Worm (Caenorhabditis elegans) whole organism, L4 larva: Measurements from ENCODE around the gene F35A5.1.

Source experiments
- F26F4.8 ChIP-seq: fragments of 200-800 bp; sonication (Bioruptor generic); conservative IDR thresholded peaks from 2 replicates; pipeline ENCODE4 v1.3.6; 2022; ENCODE audit warnings: missing genetic modification characterization, missing compliant biosample characterization
- T20F7.1 ChIP-seq: fragments of 200-800 bp; sonication (Bioruptor generic); optimal IDR thresholded peaks from 2 replicates; lab custom pipeline; 2018; ENCODE audit warnings: mild to moderate bottlenecking, missing genetic modification characterization, missing compliant biosample characterization
- aha-1 ChIP-seq: fragments of 150-350 bp; peaks from one replicate; lab custom pipeline; 2014; ENCODE audit warnings: missing biosample characterization, missing genetic modification characterization
- ceh-28 ChIP-seq: fragments of 150-350 bp; optimal IDR thresholded peaks from 2 replicates; lab custom pipeline; 2014; ENCODE audit warnings: missing biosample characterization, missing genetic modification reagents, missing genetic modification characterization
- ceh-62 ChIP-seq: sonication (generic microtip); optimal IDR thresholded peaks from 2 replicates; lab custom pipeline; 2017; ENCODE audit warnings: missing biosample characterization, missing genetic modification characterization
- ceh-82 ChIP-seq: sonication (generic microtip); optimal IDR thresholded peaks from 2 replicates; lab custom pipeline; 2017; ENCODE audit warnings: missing biosample characterization, missing genetic modification characterization
- cey-2 ChIP-seq: sonication (generic microtip); optimal IDR thresholded peaks from 3 replicates; lab custom pipeline; 2017; ENCODE audit warnings: missing genetic modification characterization, mild to moderate bottlenecking, missing compliant biosample characterization, antibody characterized with exemption, borderline replicate concordance; ENCODE audit not compliant: insufficient read depth
- daf-16 ChIP-seq, 3 experiments: sonication (generic microtip); optimal IDR thresholded peaks; 2 replicates each; lab custom pipeline; 2016 to 2017; ENCODE audit warnings: missing genetic modification characterization in 3 of 3, missing genetic modification reagents in 3 of 3, mild to moderate bottlenecking in 2 of 3, missing compliant biosample characterization in 2 of 3, missing biosample characterization in 1 of 3, moderate library complexity in 1 of 3
- daf-8 ChIP-seq: fragments of 200-800 bp; sonication (Bioruptor generic); IDR thresholded peaks from 2 replicates; pipeline ENCODE4 v1.3.6; 2022; ENCODE audit warnings: missing genetic modification characterization, missing compliant biosample characterization
- dmd-6 ChIP-seq: fragments of 200-800 bp; sonication (Bioruptor generic); IDR thresholded peaks from 2 replicates; pipeline ENCODE4 v1.3.6; 2022; ENCODE audit warnings: missing genetic modification reagents, missing genetic modification characterization, missing compliant biosample characterization
- dpl-1 ChIP-seq: fragments of 150-350 bp; optimal IDR thresholded peaks from 2 replicates; lab custom pipeline; 2014; ENCODE audit warnings: missing biosample characterization, missing genetic modification reagents, missing genetic modification characterization
- dve-1 ChIP-seq: sonication (generic microtip); optimal IDR thresholded peaks from 2 replicates; lab custom pipeline; 2017; ENCODE audit warnings: antibody characterized with exemption, mild to moderate bottlenecking, missing genetic modification characterization, missing compliant biosample characterization; ENCODE audit not compliant: insufficient read depth
- egl-27 ChIP-seq: sonication (generic microtip); optimal IDR thresholded peaks from 3 replicates; lab custom pipeline; 2017; ENCODE audit warnings: missing biosample characterization, missing genetic modification reagents, missing genetic modification characterization
- fkh-10 ChIP-seq: fragments of 150-350 bp; optimal IDR thresholded peaks from 2 replicates; lab custom pipeline; 2014; ENCODE audit warnings: missing biosample characterization, missing genetic modification reagents, missing genetic modification characterization
- fos-1 ChIP-seq: fragments of 150-350 bp; optimal IDR thresholded peaks from 2 replicates; lab custom pipeline; 2014; ENCODE audit warnings: missing biosample characterization, missing genetic modification characterization
- hif-1 ChIP-seq, 2 experiments: sonication (generic microtip); optimal IDR thresholded peaks; 2 replicates each; lab custom pipeline; 2016 to 2017; ENCODE audit warnings: missing compliant biosample characterization in 2 of 2, missing genetic modification characterization in 2 of 2, missing genetic modification reagents in 2 of 2, missing genotype in 2 of 2, mild to moderate bottlenecking in 1 of 2
- hlh-11 ChIP-seq: fragments of 200-800 bp; sonication (Bioruptor generic); optimal IDR thresholded peaks from 2 replicates; lab custom pipeline; 2018; ENCODE audit warnings: mild to moderate bottlenecking, missing genetic modification characterization, missing compliant biosample characterization
- hlh-30 ChIP-seq: sonication (generic microtip); optimal IDR thresholded peaks from 2 replicates; lab custom pipeline; 2017; ENCODE audit warnings: antibody characterized with exemption, mild to moderate bottlenecking, missing genetic modification characterization, missing compliant biosample characterization; ENCODE audit not compliant: insufficient read depth
- hmg-1.1 ChIP-seq: fragments of 200-800 bp; sonication (Bioruptor generic); IDR thresholded peaks from 2 replicates; pipeline ENCODE4 v1.3.6; 2022; ENCODE audit warnings: missing genetic modification reagents, missing genetic modification characterization, missing compliant biosample characterization
- lin-1 ChIP-seq: fragments of 200-800 bp; sonication (Bioruptor generic); IDR thresholded peaks from 2 replicates; pipeline ENCODE4 v1.3.6; 2022; ENCODE audit warnings: missing genetic modification reagents, missing genetic modification characterization, missing compliant biosample characterization
- lin-15B ChIP-seq: fragments of 150-350 bp; sonication (generic microtip); optimal IDR thresholded peaks from 3 replicates; lab custom pipeline; 2014; ENCODE audit warnings: missing biosample characterization, missing genetic modification characterization
- lin-29 ChIP-seq: fragments of 200-800 bp; sonication (Bioruptor generic); IDR thresholded peaks from 2 replicates; pipeline ENCODE4 v1.3.6; 2022; ENCODE audit warnings: missing genetic modification reagents, missing genetic modification characterization, missing compliant biosample characterization
- lin-38 ChIP-seq: fragments of 200-800 bp; sonication (Bioruptor generic); IDR thresholded peaks from 2 replicates; pipeline ENCODE4 v1.3.6; 2022; ENCODE audit warnings: missing genetic modification reagents, missing genetic modification characterization, missing compliant biosample characterization
- lin-39 ChIP-seq: fragments of 150-350 bp; optimal IDR thresholded peaks from 2 replicates; lab custom pipeline; 2014; ENCODE audit warnings: missing biosample characterization, missing genetic modification reagents, missing genetic modification characterization
- lsy-2 ChIP-seq, 2 experiments: fragments of 150-350 bp in 1 of 2; sonication (generic microtip) in 1 of 2; optimal IDR thresholded peaks; 2 replicates each; lab custom pipeline; 2014 to 2017; ENCODE audit warnings: missing biosample characterization in 2 of 2, missing genetic modification characterization in 2 of 2
- mdt-29 ChIP-seq: fragments of 200-800 bp; sonication (Bioruptor generic); IDR thresholded peaks from 2 replicates; pipeline ENCODE4 v1.3.6; 2022; ENCODE audit warnings: missing genetic modification reagents, missing genetic modification characterization, missing compliant biosample characterization
- mep-1 ChIP-seq: fragments of 150-350 bp; sonication (generic microtip); optimal IDR thresholded peaks from 3 replicates; lab custom pipeline; 2014; ENCODE audit warnings: missing biosample characterization, missing genetic modification characterization
- nhr-102 ChIP-seq: sonication (generic microtip); optimal IDR thresholded peaks from 2 replicates; lab custom pipeline; 2016; ENCODE audit warnings: mild to moderate bottlenecking, missing genetic modification characterization, moderate library complexity, missing compliant biosample characterization
- nhr-11 ChIP-seq: fragments of 150-350 bp; optimal IDR thresholded peaks from 2 replicates; lab custom pipeline; 2014; ENCODE audit warnings: missing biosample characterization, missing genetic modification characterization
- nhr-111 ChIP-seq: fragments of 200-800 bp; sonication (Bioruptor generic); optimal IDR thresholded peaks from 2 replicates; lab custom pipeline; 2018; ENCODE audit warnings: mild to moderate bottlenecking, missing genetic modification characterization, missing compliant biosample characterization
- nhr-42 ChIP-seq: fragments of 200-800 bp; sonication (Bioruptor generic); IDR thresholded peaks from 2 replicates; pipeline ENCODE4 v1.3.6; 2022; ENCODE audit warnings: missing genetic modification characterization, missing compliant biosample characterization
- nhr-48 ChIP-seq: sonication (generic microtip); optimal IDR thresholded peaks from 2 replicates; lab custom pipeline; 2016; ENCODE audit warnings: mild to moderate bottlenecking, missing genetic modification characterization, missing compliant biosample characterization
- nhr-76 ChIP-seq: fragments of 150-350 bp; optimal IDR thresholded peaks from 2 replicates; lab custom pipeline; 2014; ENCODE audit warnings: missing biosample characterization, missing genetic modification characterization
- nhr-77 ChIP-seq: fragments of 150-350 bp; optimal IDR thresholded peaks from 2 replicates; lab custom pipeline; 2014; ENCODE audit warnings: missing biosample characterization, missing genetic modification characterization
- php-3 ChIP-seq: fragments of 200-800 bp; sonication (Bioruptor generic); IDR thresholded peaks from 2 replicates; pipeline ENCODE4 v1.3.6; 2022; ENCODE audit warnings: missing genetic modification reagents, missing genetic modification characterization, missing compliant biosample characterization
- pqm-1 ChIP-seq: sonication (generic microtip); optimal IDR thresholded peaks from 2 replicates; lab custom pipeline; 2017; ENCODE audit warnings: missing biosample characterization, missing genetic modification characterization
- saeg-2 ChIP-seq: fragments of 200-800 bp; sonication (Bioruptor generic); IDR thresholded peaks from 2 replicates; pipeline ENCODE4 v1.3.6; 2022; ENCODE audit warnings: missing genetic modification reagents, missing genetic modification characterization, missing compliant biosample characterization
- sdz-12 ChIP-seq: fragments of 200-800 bp; sonication (Bioruptor generic); optimal IDR thresholded peaks from 2 replicates; lab custom pipeline; 2018; ENCODE audit warnings: mild to moderate bottlenecking, missing genetic modification characterization, missing compliant biosample characterization
- snpc-1.2 ChIP-seq: fragments of 200-800 bp; sonication (Bioruptor generic); IDR thresholded peaks from 2 replicates; pipeline ENCODE4 v1.3.6; 2022; ENCODE audit warnings: missing genetic modification reagents, missing genetic modification characterization, missing compliant biosample characterization
- spr-1 ChIP-seq: sonication (generic microtip); optimal IDR thresholded peaks from 2 replicates; lab custom pipeline; 2016; ENCODE audit warnings: mild to moderate bottlenecking, missing genetic modification characterization, missing compliant biosample characterization
- spr-3 ChIP-seq: fragments of 200-800 bp; sonication (Bioruptor generic); optimal IDR thresholded peaks from 2 replicates; lab custom pipeline; 2018; ENCODE audit warnings: mild to moderate bottlenecking, missing genetic modification characterization, missing compliant biosample characterization
- tra-1 ChIP-seq: fragments of 200-800 bp; sonication (Bioruptor generic); IDR thresholded peaks from 2 replicates; pipeline ENCODE4 v1.3.6; 2022; ENCODE audit warnings: missing genetic modification reagents, missing genetic modification characterization, missing compliant biosample characterization
- unc-62 ChIP-seq, 3 experiments: fragments of 150-350 bp in 1 of 3; sonication (generic microtip); optimal IDR thresholded peaks in 2 of 3; peaks in 1 of 3; 1 replicate in 1 of 3; 2 replicates in 2 of 3; lab custom pipeline; 2014 to 2017; ENCODE audit warnings: missing biosample characterization in 3 of 3, missing genetic modification characterization in 3 of 3, missing genetic modification reagents in 3 of 3, missing genotype in 1 of 3
- vab-7 ChIP-seq: fragments of 200-800 bp; sonication (Bioruptor generic); IDR thresholded peaks from 2 replicates; pipeline ENCODE4 v1.3.6; 2022; ENCODE audit warnings: missing genetic modification reagents, missing genetic modification characterization, missing compliant biosample characterization
- zag-1 ChIP-seq: fragments of 150-350 bp; optimal IDR thresholded peaks from 2 replicates; lab custom pipeline; 2014; ENCODE audit warnings: missing biosample characterization, missing genetic modification characterization
- zfp-2 ChIP-seq: sonication (generic microtip); optimal IDR thresholded peaks from 2 replicates; lab custom pipeline; 2016; ENCODE audit warnings: mild to moderate bottlenecking, missing genetic modification characterization, missing compliant biosample characterization
- zip-2 ChIP-seq: fragments of 150-350 bp; optimal IDR thresholded peaks from 2 replicates; lab custom pipeline; 2014; ENCODE audit warnings: missing biosample characterization, missing genetic modification characterization
- ztf-11 ChIP-seq: fragments of 150-350 bp; optimal IDR thresholded peaks from 2 replicates; lab custom pipeline; 2014; ENCODE audit warnings: missing biosample characterization, missing genetic modification characterization

The F35A5.1 gene

DNA sequence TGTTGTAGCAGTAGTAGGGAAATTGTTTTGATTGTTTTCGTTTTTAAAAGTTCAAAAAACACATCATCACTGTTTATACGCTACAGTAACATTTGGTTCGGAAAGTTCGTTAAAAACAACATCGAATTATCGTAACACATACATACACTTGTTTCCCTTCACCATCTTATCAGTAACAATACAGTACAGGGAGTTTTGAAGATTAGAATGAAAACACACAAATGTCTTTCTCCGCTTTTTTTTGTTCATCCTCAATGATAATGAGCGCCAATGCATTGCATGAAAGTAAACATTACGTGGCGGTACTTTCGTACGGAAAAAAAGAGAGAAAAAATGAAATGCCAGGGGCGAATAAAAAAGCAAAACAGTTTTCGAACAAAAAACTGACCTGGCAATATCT, 22.3 kb downstream of the F35A5.1 start (continued):
- TF ChIP-seq daf-8 (GFP tag; lab: Robert Waterston, UW): no peak
- no peak for TF ChIP-seq F26F4.8 (GFP tag; lab: Robert Waterston, UW)
- peak; percentile 68 for TF ChIP-seq nhr-48
- TF ChIP-seq spr-3: no peak
- TF ChIP-seq aha-1 (tag; lab: Kevin White, UChicago): peak; percentile 83
- TF ChIP-seq fos-1 (tag; lab: Kevin White, UChicago): no peak
- no peak for TF ChIP-seq nhr-76 (tag; lab: Kevin White, UChicago)
- no peak for TF ChIP-seq snpc-1.2
- no peak for TF ChIP-seq hmg-1.1
- TF ChIP-seq cey-2: no peak
- no peak for TF ChIP-seq ceh-28 (tag; lab: Kevin White, UChicago)
- TF ChIP-seq mdt-29: no peak
- no peak for TF ChIP-seq nhr-11 (tag; lab: Kevin White, UChicago)
- peak; percentile 98 for TF ChIP-seq pqm-1 (tag; lab: Kevin White, UChicago)
- no peak for TF ChIP-seq vab-7 (GFP tag; lab: Robert Waterston, UW)
- TF ChIP-seq egl-27 (tag; lab: Kevin White, UChicago): no peak
- no peak for TF ChIP-seq sdz-12 (GFP tag; lab: Kevin White, UChicago)
- peak; percentile 93 for TF ChIP-seq nhr-77
- TF ChIP-seq lin-39 (tag; lab: Kevin White, UChicago): no peak
- TF ChIP-seq lin-15B (tag; lab: Kevin White, UChicago): no peak
- no peak for TF ChIP-seq zfp-2 (tag; lab: Kevin White, UChicago)
- TF ChIP-seq nhr-42 (GFP tag; lab: Robert Waterston, UW): no peak
- TF ChIP-seq hlh-11 (tag; lab: Kevin White, UChicago): peak; percentile 86
- 0 out of 2 replicates have a peak, but pooled peaks have one; percentile 28 for TF ChIP-seq lin-1 (GFP tag; lab: Robert Waterston, UW)
- TF ChIP-seq mep-1 (tag; lab: Kevin White, UChicago): peak; percentile 55
- peak; percentile 47 for TF ChIP-seq T20F7.1 (GFP tag; lab: Kevin White, UChicago)
- no peak for TF ChIP-seq zip-2 (tag; lab: Kevin White, UChicago)
- TF ChIP-seq nhr-102 (tag; lab: Kevin White, UChicago): peak; percentile 52
- no peak for TF ChIP-seq lin-29 (GFP tag; lab: Robert Waterston, UW)
- TF ChIP-seq php-3 (GFP tag; lab: Robert Waterston, UW): peak; percentile 63; the same call in 1 of the 2 replicates
- TF ChIP-seq fkh-10 (GFP tag; lab: Kevin White, UChicago): no peak
- no peak for TF ChIP-seq ceh-82 (tag; lab: Kevin White, UChicago)
- no peak for TF ChIP-seq dpl-1 (GFP tag; lab: Kevin White, UChicago)
- TF ChIP-seq zag-1 (tag; lab: Kevin White, UChicago): no peak
- no peak for TF ChIP-seq ceh-62 (tag; lab: Kevin White, UChicago)
- TF ChIP-seq lin-38 (GFP tag; lab: Robert Waterston, UW): no peak
- peak in 1 of 2 experiments; percentile 37 for TF ChIP-seq lsy-2 (tag; optimal IDR thresholded peaks at IDR 0.05; lab: Kevin White, UChicago)
- peak; percentile 96 for TF ChIP-seq dve-1 (tag; lab: Kevin White, UChicago)
- no peak for TF ChIP-seq ztf-11 (tag; lab: Kevin White, UChicago)
- no peak for TF ChIP-seq saeg-2 (GFP tag; lab: Robert Waterston, UW)
- TF ChIP-seq tra-1 (GFP tag; lab: Robert Waterston, UW): peak; percentile 50; the same call in 1 of the 2 replicates
- no peak for TF ChIP-seq nhr-111 (GFP tag; lab: Kevin White, UChicago)

DNA sequence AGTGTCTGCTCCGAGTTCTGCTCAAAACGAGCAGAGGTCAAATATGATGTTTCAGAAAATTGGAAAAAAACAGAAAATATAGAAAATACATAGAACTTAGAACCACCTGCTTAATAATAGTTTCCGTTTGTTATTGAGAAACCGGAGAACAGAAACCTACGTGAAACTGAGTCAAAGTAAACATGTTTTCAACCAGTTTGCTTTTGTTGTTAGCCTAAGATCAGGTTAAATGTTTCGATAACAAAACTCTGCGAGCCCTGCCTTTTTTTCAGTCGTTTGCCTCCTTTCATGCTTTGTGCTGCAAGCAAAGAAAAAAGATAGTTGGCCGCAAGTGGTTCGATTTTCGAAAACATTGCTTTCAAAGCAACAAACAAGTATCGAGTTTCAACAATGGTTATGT, 23.6 kb downstream of the F35A5.1 start:
- TF ChIP-seq daf-16 (GFP tag; optimal IDR thresholded peaks at IDR 0.05; lab: Kevin White, UChicago) (peak in 1 of 2 experiments; percentile 51), daf-16 (tag; optimal IDR thresholded peaks at IDR 0.05; lab: Kevin White, UChicago) (peak; percentile 98), dve-1 (tag; lab: Kevin White, UChicago) (peak; percentile 25), spr-1 (no peak), lsy-2 (tag; optimal IDR thresholded peaks at IDR 0.05; lab: Kevin White, UChicago) (no peak), hlh-30 (no peak), hif-1 (tag; optimal IDR thresholded peaks at IDR 0.05; lab: Kevin White, UChicago) (no peak), dmd-6 (GFP tag; lab: Robert Waterston, UW) (no peak), unc-62 (GFP tag; optimal IDR thresholded peaks at IDR 0.05 in 1 of 2; lab: Kevin White, UChicago) (peak in 1 of 2 experiments; percentile 10), unc-62 (tag; optimal IDR thresholded peaks at IDR 0.05; lab: Kevin White, UChicago) (no peak), mdt-29 (no peak)
